Worm (Caenorhabditis elegans) whole organism, L1 larva: ENCODE data around the gene Y62E10A.13.

Source experiments
- jun-1 ChIP-seq: fragments of 150-350 bp; optimal IDR thresholded peaks from 2 replicates; lab custom pipeline; 2014; ENCODE audit warnings: missing biosample characterization, missing genetic modification reagents, missing genetic modification characterization
- lir-3 ChIP-seq: sonication (generic microtip); optimal IDR thresholded peaks from 2 replicates; lab custom pipeline; 2016; ENCODE audit warnings: mild to moderate bottlenecking, missing genetic modification characterization, moderate library complexity, missing compliant biosample characterization; ENCODE audit not compliant: poor library complexity
- rnt-1 ChIP-seq: sonication (generic microtip); optimal IDR thresholded peaks from 2 replicates; lab custom pipeline; 2016; ENCODE audit warnings: mild to moderate bottlenecking, missing genetic modification characterization, moderate library complexity, missing compliant biosample characterization
- skn-1 ChIP-seq: fragments of 150-350 bp; optimal IDR thresholded peaks from 2 replicates; lab custom pipeline; 2014; ENCODE audit warnings: missing biosample characterization, missing genetic modification characterization
- sox-4 ChIP-seq: sonication (generic microtip); optimal IDR thresholded peaks from 2 replicates; lab custom pipeline; 2016; ENCODE audit warnings: missing genetic modification characterization, missing compliant biosample characterization
- unc-30 ChIP-seq: sonication (generic microtip); optimal IDR thresholded peaks from 2 replicates; lab custom pipeline; 2017; ENCODE audit warnings: missing biosample characterization, missing genetic modification characterization
- zag-1 ChIP-seq: fragments of 150-350 bp; optimal IDR thresholded peaks from 2 replicates; lab custom pipeline; 2014; ENCODE audit warnings: missing biosample characterization, missing genetic modification characterization

DNA sequence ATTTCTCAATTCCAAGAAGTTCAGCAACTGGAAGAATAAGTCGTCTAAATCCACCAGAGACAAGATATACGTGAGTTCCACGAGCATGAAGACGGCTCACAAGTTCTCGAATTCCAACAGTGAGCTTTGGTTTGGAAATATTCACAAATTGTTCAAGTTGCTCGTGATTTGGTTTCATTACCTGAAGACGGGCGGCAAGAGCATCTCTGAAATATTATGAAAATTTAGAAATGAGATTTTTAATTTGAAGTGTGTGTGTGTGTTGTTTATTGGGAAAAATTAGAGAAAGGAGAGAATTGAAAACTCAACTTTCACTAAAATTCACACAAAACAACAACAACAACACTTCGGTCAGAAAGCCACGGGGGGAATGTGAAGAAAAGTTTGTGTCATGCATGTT is 8.1 kb downstream of the Y62E10A.13 start:
- TF ChIP-seq unc-30 (tag; lab: Kevin White, UChicago) (no peak), zag-1 (tag; lab: Kevin White, UChicago) (no peak), lir-3 (tag; lab: Kevin White, UChicago) (no peak), jun-1 (no peak), rnt-1 (no peak), sox-4 (tag; lab: Kevin White, UChicago) (no peak), skn-1 (tag; lab: Kevin White, UChicago) (no peak)
